Worm (Caenorhabditis elegans): ENCODE measurements around the gene F49H6.8.

F49H6.8 gene

ce11 chrV:17016787-17017186 is 5.7 kb downstream of the F49H6.8 start, which contains the start of gene srh-97:
TSS of gene srh-97 (plus strand) at chrV:17017087.
- TF ChIP-seq nhr-237 (tag; optimal IDR thresholded peaks at IDR 0.05): no peak
- peak; percentile 25 for TF ChIP-seq hlh-4 (tag; optimal IDR thresholded peaks at IDR 0.05)
- no peak for TF ChIP-seq hlh-17 (GFP tag; optimal IDR thresholded peaks at IDR 0.05; ENCODE audit: borderline replicate concordance)
- no peak for TF ChIP-seq nhr-28 (tag; optimal IDR thresholded peaks at IDR 0.05)
- TF ChIP-seq nhr-77 (tag; optimal IDR thresholded peaks at IDR 0.05): no peak
- no peak for TF ChIP-seq xbp-1 (tag; optimal IDR thresholded peaks at IDR 0.05)
- no peak for TF ChIP-seq ces-1 (GFP tag; optimal IDR thresholded peaks at IDR 0.05)
- TF ChIP-seq hpl-2 (GFP tag; optimal IDR thresholded peaks at IDR 0.05): no peak
- no peak for TF ChIP-seq vab-15 (tag; optimal IDR thresholded peaks at IDR 0.05)

- TF ChIP-seq jun-1 (tag; optimal IDR thresholded peaks at IDR 0.05) (peak; percentile 57), swsn-7 (tag; optimal IDR thresholded peaks at IDR 0.05) (no peak), dpl-1 (GFP tag; optimal IDR thresholded peaks at IDR 0.05) (no peak), elt-2 (tag; optimal IDR thresholded peaks at IDR 0.05) (peak; percentile 98), nhr-20 (tag; optimal IDR thresholded peaks at IDR 0.05) (peak; percentile 75), efl-1 (optimal IDR thresholded peaks at IDR 0.05) (no peak), efl-1 (GFP tag; optimal IDR thresholded peaks at IDR 0.05 in 1 of 2) (peak in 1 of 2 experiments; percentile 42), elt-3 (tag; optimal IDR thresholded peaks at IDR 0.05) (no peak), nhr-85 (tag) (no peak)
These were observed 8.4 kb downstream of the F49H6.8 start, which contains the start of gene clc-13 for ce11 chrV:17014050-17014449. TSS of gene clc-13 (plus strand) at chrV:17014408.

DNA sequence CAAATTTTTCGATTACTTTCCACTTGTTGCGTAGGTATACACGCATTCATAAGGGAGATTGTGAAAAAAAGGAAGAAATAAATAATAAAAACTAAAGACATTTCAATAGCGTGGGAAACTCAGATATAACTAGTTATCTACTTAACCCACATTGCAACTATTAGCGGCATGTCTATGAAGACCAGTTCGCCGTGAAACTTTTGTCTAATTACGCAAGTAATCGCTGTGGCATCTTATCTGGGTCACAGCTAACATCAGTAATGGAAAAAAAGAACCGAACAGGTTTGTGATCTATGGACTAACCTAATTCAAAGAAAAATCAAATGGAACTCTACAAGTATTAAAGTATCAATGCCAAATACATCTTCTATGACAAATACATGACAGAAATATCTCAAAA is 9.2 kb downstream of the F49H6.8 start, which contains the start of gene clec-241:
clec-241 (minus strand) TSS at position 101 of the 400 bp plus-strand sequence.
- TF ChIP-seq nhr-77 (tag; optimal IDR thresholded peaks at IDR 0.05): no peak

DNA sequence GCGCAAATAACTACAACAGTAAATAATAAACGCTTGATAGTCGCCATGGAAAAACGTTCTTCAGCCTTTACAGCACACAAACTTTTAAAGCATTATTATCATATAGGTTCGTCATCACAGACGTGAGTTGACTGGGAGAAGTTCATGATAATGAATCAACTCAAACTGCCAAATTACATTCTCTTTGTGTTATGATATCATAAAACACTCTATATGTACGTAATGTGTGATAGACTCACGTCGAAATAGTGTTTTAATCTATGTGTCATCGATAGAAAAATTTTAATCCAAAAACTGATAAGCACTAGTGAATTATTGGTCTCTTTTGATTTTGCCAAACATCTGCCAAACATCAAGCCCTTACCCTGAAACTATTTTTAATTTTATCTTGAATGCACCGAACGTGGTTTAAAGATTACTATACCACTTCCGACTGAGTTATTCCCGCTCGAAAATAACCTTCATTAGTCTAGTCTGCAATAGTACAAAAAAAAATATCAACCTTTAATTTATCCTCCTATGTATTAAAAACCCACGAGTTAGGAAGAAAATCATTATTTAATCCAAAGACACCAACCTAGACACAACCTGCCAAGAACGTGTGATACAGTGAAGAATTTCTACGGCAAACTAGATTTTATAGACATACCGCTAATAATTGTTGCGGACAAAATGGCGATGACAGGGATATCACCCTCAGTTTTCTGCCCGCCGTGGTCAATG is 13.0 kb downstream of the F49H6.8 start, which contains the start of the genes clc-12 and clec-240:
clc-12 (minus strand) TSS at position 47 of the 723 bp plus-strand sequence.
clec-240 (plus strand) TSS at position 673 of the 723 bp plus-strand sequence.
- TF ChIP-seq swsn-7 (tag; optimal IDR thresholded peaks at IDR 0.05): no peak
- peak; percentile 69 for TF ChIP-seq elt-2 (tag; optimal IDR thresholded peaks at IDR 0.05)

DNA sequence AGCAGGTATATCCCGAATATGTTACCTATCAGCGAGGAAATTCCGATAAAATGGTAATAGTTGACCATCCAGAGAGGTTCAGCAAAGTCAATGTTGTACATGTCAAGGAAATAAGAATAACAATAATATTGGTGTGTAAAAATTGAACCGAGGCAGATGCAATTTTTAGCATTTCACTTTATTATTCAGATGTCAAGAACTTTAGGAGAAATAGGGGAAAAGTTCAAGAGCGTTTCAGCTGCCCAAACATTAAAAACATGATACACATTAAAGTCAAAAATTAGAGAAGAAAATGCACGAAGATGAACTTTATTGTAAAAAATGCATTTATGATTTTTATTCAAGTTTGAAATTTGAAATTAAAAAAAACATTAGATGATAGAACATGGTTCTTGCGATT is 14.2 kb downstream of the F49H6.8 start, which contains the start of gene sri-69:
sri-69 (minus strand) TSS at position 101 of the 400 bp plus-strand sequence.
- TF ChIP-seq unc-62 (GFP tag; optimal IDR thresholded peaks at IDR 0.05) (no peak), unc-98 (GFP tag; IDR thresholded peaks at IDR 0.05) (no peak), nhr-47 (tag; optimal IDR thresholded peaks at IDR 0.05) (no peak), sptf-1 (tag; optimal IDR thresholded peaks at IDR 0.05) (no peak), fkh-10 (GFP tag; optimal IDR thresholded peaks at IDR 0.05) (no peak), nhr-11 (tag; optimal IDR thresholded peaks at IDR 0.05) (no peak), C04F5.9 (tag; optimal IDR thresholded peaks at IDR 0.05) (no peak), isw-1 (GFP tag; IDR thresholded peaks at IDR 0.05) (no peak)

DNA sequence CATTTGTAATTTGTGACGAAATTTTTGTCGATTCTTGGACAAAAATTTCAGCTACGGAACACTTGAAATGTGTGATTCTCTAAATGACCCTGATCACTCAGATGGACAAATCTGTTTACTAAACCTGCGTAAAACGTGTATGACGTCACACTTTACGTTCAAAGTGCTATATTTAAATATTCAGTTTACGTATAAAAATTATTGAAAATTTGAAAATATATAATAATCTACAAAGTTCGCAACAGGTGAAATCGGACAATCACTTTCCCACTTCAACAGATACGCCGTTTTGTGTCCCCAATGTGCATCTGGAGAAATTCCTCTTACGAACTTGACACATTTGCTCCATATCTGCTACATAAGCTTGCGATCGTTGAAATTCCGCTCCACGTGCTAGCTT is 17.3 kb downstream of the F49H6.8 start, which contains the start of gene srh-131:
srh-131 (plus strand) TSS at position 301 of the 400 bp plus-strand sequence.
- TF ChIP-seq tlp-1 (tag; optimal IDR thresholded peaks at IDR 0.05) (no peak), unc-130 (tag; optimal IDR thresholded peaks at IDR 0.05) (no peak), C04F5.9 (tag; optimal IDR thresholded peaks at IDR 0.05) (no peak), ces-1 (GFP tag; optimal IDR thresholded peaks at IDR 0.05) (no peak), unc-86 (tag; optimal IDR thresholded peaks at IDR 0.05) (no peak), ceh-88 (GFP tag; IDR thresholded peaks at IDR 0.05) (no peak), nhr-84 (tag; optimal IDR thresholded peaks at IDR 0.05) (no peak), ceh-8 (GFP tag; optimal IDR thresholded peaks at IDR 0.05) (no peak), mep-1 (tag; optimal IDR thresholded peaks at IDR 0.05) (no peak), lsy-2 (tag; optimal IDR thresholded peaks at IDR 0.05) (no peak), nhr-77 (tag; optimal IDR thresholded peaks at IDR 0.05) (no peak), ztf-4 (tag; optimal IDR thresholded peaks at IDR 0.05) (no peak), unc-62 (GFP tag; optimal IDR thresholded peaks at IDR 0.05) (no peak), hlh-4 (tag; optimal IDR thresholded peaks at IDR 0.05) (no peak), lin-14 (GFP tag; optimal IDR thresholded peaks at IDR 0.05) (no peak), nhr-28 (tag; optimal IDR thresholded peaks at IDR 0.05) (no peak)

Data from whole organism, L1 larva.